Worm (Caenorhabditis elegans) whole organism, L4 larva: ENCODE measurements around the gene C27B7.5.

Experiments used
- F49E8.2 ChIP-seq: sonication (generic microtip); optimal IDR thresholded peaks from 2 replicates; lab custom pipeline; 2016; ENCODE audit warnings: missing compliant biosample characterization, mild to moderate bottlenecking, missing genetic modification characterization, borderline replicate concordance
- R02D3.7 ChIP-seq: fragments of 150-350 bp; sonication (generic microtip); optimal IDR thresholded peaks from 3 replicates; lab custom pipeline; 2014; ENCODE audit warnings: missing biosample characterization, missing genetic modification characterization
- T26A8.4 ChIP-seq: fragments of 200-800 bp; sonication (Bioruptor generic); IDR thresholded peaks from 2 replicates; pipeline ENCODE4 v1.3.6; 2022; ENCODE audit warnings: missing genetic modification characterization, missing compliant biosample characterization
- Y48G9A.11 ChIP-seq: fragments of 200-800 bp; sonication (Bioruptor generic); IDR thresholded peaks from 2 replicates; pipeline ENCODE4 v1.3.6; 2022; ENCODE audit warnings: missing genetic modification reagents, missing genetic modification characterization, missing compliant biosample characterization
- Y5F2A.4 ChIP-seq: fragments of 200-800 bp; sonication (Bioruptor generic); optimal IDR thresholded peaks from 2 replicates; lab custom pipeline; 2018; ENCODE audit warnings: mild to moderate bottlenecking, missing genetic modification characterization, missing compliant biosample characterization
- ZK546.5 ChIP-seq, 2 experiments: sonication (generic microtip); optimal IDR thresholded peaks; 2 replicates each; lab custom pipeline; 2017; ENCODE audit warnings: missing biosample characterization in 2 of 2, missing genetic modification characterization in 2 of 2
- aha-1 ChIP-seq: fragments of 150-350 bp; peaks from one replicate; lab custom pipeline; 2014; ENCODE audit warnings: missing biosample characterization, missing genetic modification characterization
- aly-2 ChIP-seq: sonication (generic microtip); optimal IDR thresholded peaks from 2 replicates; lab custom pipeline; 2018; ENCODE audit warnings: missing biosample characterization, missing genetic modification characterization
- ama-1 ChIP-seq: fragments of 150-350 bp; optimal IDR thresholded peaks from 2 replicates; lab custom pipeline; 2014; ENCODE audit warnings: inconsistent platforms, mixed read lengths
- ceh-62 ChIP-seq: sonication (generic microtip); optimal IDR thresholded peaks from 2 replicates; lab custom pipeline; 2017; ENCODE audit warnings: missing biosample characterization, missing genetic modification characterization
- ces-1 ChIP-seq: fragments of 150-350 bp; sonication (generic microtip); optimal IDR thresholded peaks from 4 replicates; lab custom pipeline; 2014; ENCODE audit warnings: missing biosample characterization, missing genetic modification reagents, missing genetic modification characterization
- cey-2 ChIP-seq: sonication (generic microtip); optimal IDR thresholded peaks from 3 replicates; lab custom pipeline; 2017; ENCODE audit warnings: missing genetic modification characterization, mild to moderate bottlenecking, missing compliant biosample characterization, antibody characterized with exemption, borderline replicate concordance; ENCODE audit not compliant: insufficient read depth
- ctbp-1 ChIP-seq: fragments of 200-800 bp; sonication (Bioruptor generic); IDR thresholded peaks from 2 replicates; pipeline ENCODE4 v1.3.6; 2022; ENCODE audit warnings: missing genetic modification reagents, missing genetic modification characterization, missing compliant biosample characterization
- daf-16 ChIP-seq, 3 experiments: sonication (generic microtip); optimal IDR thresholded peaks; 2 replicates each; lab custom pipeline; 2016 to 2017; ENCODE audit warnings: missing genetic modification characterization in 3 of 3, missing genetic modification reagents in 3 of 3, mild to moderate bottlenecking in 2 of 3, missing compliant biosample characterization in 2 of 3, missing biosample characterization in 1 of 3, moderate library complexity in 1 of 3
- dve-1 ChIP-seq: sonication (generic microtip); optimal IDR thresholded peaks from 2 replicates; lab custom pipeline; 2017; ENCODE audit warnings: antibody characterized with exemption, mild to moderate bottlenecking, missing genetic modification characterization, missing compliant biosample characterization; ENCODE audit not compliant: insufficient read depth
- egl-27 ChIP-seq: sonication (generic microtip); optimal IDR thresholded peaks from 3 replicates; lab custom pipeline; 2017; ENCODE audit warnings: missing biosample characterization, missing genetic modification reagents, missing genetic modification characterization
- hlh-11 ChIP-seq: fragments of 200-800 bp; sonication (Bioruptor generic); optimal IDR thresholded peaks from 2 replicates; lab custom pipeline; 2018; ENCODE audit warnings: mild to moderate bottlenecking, missing genetic modification characterization, missing compliant biosample characterization
- jun-1 ChIP-seq: fragments of 150-350 bp; optimal IDR thresholded peaks from 2 replicates; lab custom pipeline; 2014; ENCODE audit warnings: missing biosample characterization, missing genetic modification reagents, missing genetic modification characterization
- lin-29 ChIP-seq: fragments of 200-800 bp; sonication (Bioruptor generic); IDR thresholded peaks from 2 replicates; pipeline ENCODE4 v1.3.6; 2022; ENCODE audit warnings: missing genetic modification reagents, missing genetic modification characterization, missing compliant biosample characterization
- lin-38 ChIP-seq: fragments of 200-800 bp; sonication (Bioruptor generic); IDR thresholded peaks from 2 replicates; pipeline ENCODE4 v1.3.6; 2022; ENCODE audit warnings: missing genetic modification reagents, missing genetic modification characterization, missing compliant biosample characterization
- lir-3 ChIP-seq: sonication (generic microtip); optimal IDR thresholded peaks from 2 replicates; lab custom pipeline; 2016; ENCODE audit warnings: mild to moderate bottlenecking, missing genetic modification characterization, missing compliant biosample characterization
- lsy-2 ChIP-seq, 2 experiments: fragments of 150-350 bp in 1 of 2; sonication (generic microtip) in 1 of 2; optimal IDR thresholded peaks; 2 replicates each; lab custom pipeline; 2014 to 2017; ENCODE audit warnings: missing biosample characterization in 2 of 2, missing genetic modification characterization in 2 of 2
- madf-5 ChIP-seq, 2 experiments: fragments of 200-800 bp; sonication (Bioruptor generic); IDR thresholded peaks; 2 replicates each; pipeline ENCODE4 v1.3.6; 2022; ENCODE audit warnings: missing compliant biosample characterization in 2 of 2, missing genetic modification characterization in 2 of 2
- madf-9 ChIP-seq: fragments of 200-800 bp; sonication (Bioruptor generic); conservative IDR thresholded peaks from 2 replicates; pipeline ENCODE4 v1.3.6; 2022; ENCODE audit warnings: missing genetic modification reagents, missing genetic modification characterization, missing compliant biosample characterization
- mdl-1 ChIP-seq, 2 experiments: fragments of 150-350 bp in 1 of 2; sonication (generic microtip) in 1 of 2; optimal IDR thresholded peaks; 2 replicates each; lab custom pipeline; 2014 to 2017; ENCODE audit warnings: missing biosample characterization in 2 of 2, missing genetic modification characterization in 2 of 2
- mep-1 ChIP-seq: fragments of 150-350 bp; sonication (generic microtip); optimal IDR thresholded peaks from 3 replicates; lab custom pipeline; 2014; ENCODE audit warnings: missing biosample characterization, missing genetic modification characterization
- nhr-10 ChIP-seq: fragments of 150-350 bp; optimal IDR thresholded peaks from 2 replicates; lab custom pipeline; 2014; ENCODE audit warnings: missing biosample characterization, missing genetic modification characterization
- nhr-102 ChIP-seq: sonication (generic microtip); optimal IDR thresholded peaks from 2 replicates; lab custom pipeline; 2016; ENCODE audit warnings: mild to moderate bottlenecking, missing genetic modification characterization, moderate library complexity, missing compliant biosample characterization
- nhr-28 ChIP-seq: fragments of 150-350 bp; optimal IDR thresholded peaks from 2 replicates; lab custom pipeline; 2014; ENCODE audit warnings: missing biosample characterization, missing genetic modification characterization
- nhr-48 ChIP-seq: sonication (generic microtip); optimal IDR thresholded peaks from 2 replicates; lab custom pipeline; 2016; ENCODE audit warnings: mild to moderate bottlenecking, missing genetic modification characterization, missing compliant biosample characterization
- nhr-76 ChIP-seq: fragments of 150-350 bp; optimal IDR thresholded peaks from 2 replicates; lab custom pipeline; 2014; ENCODE audit warnings: missing biosample characterization, missing genetic modification characterization
- pqm-1 ChIP-seq: sonication (generic microtip); optimal IDR thresholded peaks from 2 replicates; lab custom pipeline; 2017; ENCODE audit warnings: missing biosample characterization, missing genetic modification characterization
- snpc-4 ChIP-seq: fragments of 150-350 bp; optimal IDR thresholded peaks from 2 replicates; lab custom pipeline; 2014; ENCODE audit warnings: missing biosample characterization, missing genetic modification characterization
- spr-1 ChIP-seq: sonication (generic microtip); optimal IDR thresholded peaks from 2 replicates; lab custom pipeline; 2016; ENCODE audit warnings: mild to moderate bottlenecking, missing genetic modification characterization, missing compliant biosample characterization
- unc-39 ChIP-seq: sonication (generic microtip); optimal IDR thresholded peaks from 2 replicates; lab custom pipeline; 2017; ENCODE audit warnings: missing biosample characterization, missing genetic modification characterization
- unc-62 ChIP-seq, 3 experiments: fragments of 150-350 bp in 1 of 3; sonication (generic microtip); optimal IDR thresholded peaks in 2 of 3; peaks in 1 of 3; 1 replicate in 1 of 3; 2 replicates in 2 of 3; lab custom pipeline; 2014 to 2017; ENCODE audit warnings: missing biosample characterization in 3 of 3, missing genetic modification characterization in 3 of 3, missing genetic modification reagents in 3 of 3, missing genotype in 1 of 3
- zip-2 ChIP-seq: fragments of 150-350 bp; optimal IDR thresholded peaks from 2 replicates; lab custom pipeline; 2014; ENCODE audit warnings: missing biosample characterization, missing genetic modification characterization
- ztf-7 ChIP-seq: fragments of 150-350 bp; optimal IDR thresholded peaks from 2 replicates; lab custom pipeline; 2014; ENCODE audit warnings: missing biosample characterization, missing genetic modification characterization

The C27B7.5 gene

DNA sequence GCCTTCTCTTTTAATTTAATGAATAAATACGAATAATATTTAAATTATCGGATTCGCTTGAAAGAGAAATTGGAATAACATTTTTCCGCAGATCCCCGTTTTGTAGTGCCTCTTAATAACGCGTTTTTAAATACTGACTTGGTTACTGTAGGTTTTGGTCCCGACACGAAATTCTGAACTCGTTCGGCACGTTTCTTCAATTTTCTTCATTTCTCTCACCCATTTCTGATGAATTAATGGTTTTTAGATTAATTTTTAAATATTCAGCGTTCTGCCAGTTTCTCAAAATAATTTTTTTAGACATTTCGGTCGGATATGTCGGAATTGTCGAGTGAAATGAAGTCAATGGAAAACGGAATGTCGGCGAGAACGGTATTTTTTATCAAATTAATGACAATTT, at the start of gene C27B7.5:
C27B7.5 (plus strand) TSS at position 301 of the 400 bp plus-strand sequence.
- TF ChIP-seq ama-1 (lab: Kevin White, UChicago) (peak; percentile 53), Y5F2A.4 (GFP tag; lab: Kevin White, UChicago) (no peak)

DNA sequence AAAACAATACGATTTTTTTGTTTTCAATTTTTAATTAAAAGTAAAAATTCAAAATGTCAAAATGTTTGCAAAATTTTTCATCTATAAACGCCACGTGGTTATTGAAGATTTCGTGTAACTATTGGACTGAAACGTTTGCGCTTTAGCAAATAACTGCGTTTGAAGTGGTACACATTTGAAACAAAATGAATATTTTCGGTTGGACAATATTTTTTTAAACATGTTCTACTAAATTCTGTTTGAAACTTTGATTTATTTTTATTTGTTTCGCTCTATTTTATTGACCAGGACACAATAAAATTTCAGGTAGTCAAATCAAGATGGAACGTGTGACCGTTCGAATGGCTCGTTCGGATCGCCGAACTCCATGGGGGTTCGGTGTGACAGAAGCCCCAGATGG, 49.3 kb upstream of the C27B7.5 start, which contains the start of gene alp-1:
alp-1 (plus strand) TSS at position 301 of the 400 bp plus-strand sequence.
- TF ChIP-seq R02D3.7 (tag; lab: Kevin White, UChicago), result no peak
- TF ChIP-seq ces-1, result no peak
- TF ChIP-seq madf-9, result no peak
- no peak for TF ChIP-seq nhr-10
- no peak for TF ChIP-seq lin-38
- TF ChIP-seq spr-1 (tag; lab: Kevin White, UChicago), result no peak
- TF ChIP-seq jun-1 (tag; lab: Kevin White, UChicago), result no peak
- TF ChIP-seq aly-2 (tag; lab: Kevin White, UChicago), result no peak
- no peak for TF ChIP-seq lir-3 (tag; lab: Kevin White, UChicago)
- TF ChIP-seq, all 104 proteins: peak for 0

DNA sequence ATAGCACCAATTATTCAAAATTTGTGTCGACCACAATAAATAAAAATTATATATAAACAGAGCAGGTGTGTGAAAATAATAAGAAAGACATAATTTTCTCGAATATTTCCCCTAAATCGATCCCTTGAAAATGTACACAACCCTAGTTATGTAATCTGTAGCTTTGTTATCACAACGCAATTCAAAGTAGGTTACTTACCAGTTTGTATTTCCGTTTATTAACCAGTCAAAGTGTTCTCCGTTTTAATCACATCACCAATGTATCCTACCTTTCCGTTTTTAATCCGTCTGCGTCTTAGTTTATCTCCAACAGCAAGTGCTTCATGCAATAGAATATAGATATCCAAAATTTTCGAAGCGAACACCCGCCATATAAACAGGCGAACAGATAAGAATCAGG, 48.1 kb upstream of the C27B7.5 start:
- no peak for TF ChIP-seq nhr-76 (tag; lab: Kevin White, UChicago)
- TF ChIP-seq aha-1 (tag; lab: Kevin White, UChicago), result peak; percentile 67
- TF ChIP-seq T26A8.4 (GFP tag; lab: Robert Waterston, UW), result no peak
- no peak for TF ChIP-seq hlh-11 (tag; lab: Kevin White, UChicago)
- TF ChIP-seq mep-1 (tag; lab: Kevin White, UChicago), result no peak
- TF ChIP-seq zip-2, result no peak
- TF ChIP-seq madf-9, result no peak
- no peak for TF ChIP-seq ctbp-1

DNA sequence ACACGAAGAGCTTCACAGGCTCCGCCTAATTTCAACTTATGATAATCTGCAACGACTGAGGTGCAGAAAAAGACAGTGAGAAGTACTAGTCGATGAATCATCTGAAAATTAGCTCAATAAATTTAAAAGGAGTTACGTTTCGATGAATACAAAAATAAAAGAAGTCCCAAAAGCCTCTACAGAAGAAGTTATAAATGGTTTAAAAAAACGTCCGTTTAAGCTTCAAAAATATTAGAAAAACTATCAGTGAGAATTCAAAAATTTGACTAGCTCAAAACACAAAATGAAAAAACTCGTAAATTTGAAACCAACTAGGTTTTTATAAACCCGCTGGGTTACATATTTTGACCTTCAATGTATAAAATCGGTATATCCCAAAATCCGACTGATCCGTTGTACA, 45.5 kb upstream of the C27B7.5 start, which contains the start of gene T11B7.5:
T11B7.5 (minus strand) TSS at position 101 of the 400 bp plus-strand sequence.
- TF ChIP-seq T26A8.4 (GFP tag; lab: Robert Waterston, UW) (no peak), aha-1 (tag; lab: Kevin White, UChicago) (peak; percentile 17)

- no peak for TF ChIP-seq unc-39 (tag; lab: Kevin White, UChicago)
- TF ChIP-seq unc-62 (GFP tag; optimal IDR thresholded peaks at IDR 0.05 in 1 of 2; lab: Kevin White, UChicago), result peak in 1 of 2 experiments; percentile 98
- TF ChIP-seq unc-62 (tag; optimal IDR thresholded peaks at IDR 0.05; lab: Kevin White, UChicago), result no peak
- TF ChIP-seq Y48G9A.11 (GFP tag; lab: Robert Waterston, UW), result no peak
- TF ChIP-seq cey-2, result peak; percentile 13
- TF ChIP-seq nhr-28, result peak; percentile 41
- peak in 1 of 2 experiments; percentile 13 for TF ChIP-seq daf-16 (GFP tag; optimal IDR thresholded peaks at IDR 0.05; lab: Kevin White, UChicago)
- TF ChIP-seq daf-16 (tag; optimal IDR thresholded peaks at IDR 0.05; lab: Kevin White, UChicago), result no peak
These were observed 36.8 kb upstream of the C27B7.5 start for ce11 chrIV:8864672-8865071.

DNA sequence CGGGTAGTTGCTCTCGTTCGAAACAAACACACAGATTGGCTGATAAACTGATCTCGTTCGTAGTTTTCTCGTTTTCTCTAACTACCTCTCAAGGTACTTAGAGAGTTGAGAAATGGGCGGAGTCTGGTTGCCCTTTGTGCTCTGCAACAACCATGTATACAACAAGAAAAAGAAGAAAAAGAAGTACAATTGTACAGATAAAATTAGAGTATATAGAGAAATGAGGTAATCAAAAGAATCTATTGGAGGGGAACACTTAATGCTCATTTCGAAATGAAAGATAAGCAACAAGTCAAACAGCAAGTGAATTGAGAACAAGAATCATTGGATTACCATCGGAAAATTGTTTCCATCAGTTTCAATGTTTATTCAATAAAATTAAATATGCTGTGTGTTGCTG, 36.1 kb upstream of the C27B7.5 start, which contains the start of gene C09G9.1:
C09G9.1 (minus strand) TSS at position 143 of the 400 bp plus-strand sequence.
- TF ChIP-seq lsy-2 (tag; optimal IDR thresholded peaks at IDR 0.05; lab: Kevin White, UChicago), result no peak
- TF ChIP-seq egl-27 (tag; lab: Kevin White, UChicago), result no peak
- no peak for TF ChIP-seq ceh-62
- peak; percentile 67 for TF ChIP-seq pqm-1 (tag; lab: Kevin White, UChicago)
- peak; percentile 51 for TF ChIP-seq nhr-28
- no peak for TF ChIP-seq lin-29 (GFP tag; lab: Robert Waterston, UW)
- no peak for TF ChIP-seq ctbp-1
- TF ChIP-seq nhr-48, result no peak
- no peak for TF ChIP-seq nhr-76 (tag; lab: Kevin White, UChicago)
- TF ChIP-seq unc-62 (GFP tag; optimal IDR thresholded peaks at IDR 0.05 in 1 of 2; lab: Kevin White, UChicago), result peak in 1 of 2 experiments; percentile 51
- TF ChIP-seq unc-62 (tag; optimal IDR thresholded peaks at IDR 0.05; lab: Kevin White, UChicago), result no peak
- TF ChIP-seq nhr-102 (tag; lab: Kevin White, UChicago), result no peak
- TF ChIP-seq snpc-4 (tag; lab: Kevin White, UChicago), result no peak
- no peak for TF ChIP-seq ZK546.5 (tag; optimal IDR thresholded peaks at IDR 0.05; lab: Kevin White, UChicago)
- no peak for TF ChIP-seq madf-5 (GFP tag; IDR thresholded peaks at IDR 0.05; lab: Robert Waterston, UW)
- no peak for TF ChIP-seq F49E8.2
- peak; percentile 40 for TF ChIP-seq dve-1 (tag; lab: Kevin White, UChicago)
- no peak for TF ChIP-seq daf-16 (GFP tag; optimal IDR thresholded peaks at IDR 0.05; lab: Kevin White, UChicago)
- peak; percentile 23 for TF ChIP-seq daf-16 (tag; optimal IDR thresholded peaks at IDR 0.05; lab: Kevin White, UChicago)
- no peak for TF ChIP-seq mdl-1 (tag; optimal IDR thresholded peaks at IDR 0.05; lab: Kevin White, UChicago)
- no peak for TF ChIP-seq lir-3 (tag; lab: Kevin White, UChicago)
- no peak for TF ChIP-seq ztf-7 (tag; lab: Kevin White, UChicago)
- TF ChIP-seq jun-1 (tag; lab: Kevin White, UChicago), result no peak
